Fruit fly (Drosophila melanogaster): ENCODE measurements around the gene Wdr81.
A peak's percentile ranks its signal among the peaks of the same experiment; 100 is the strongest.

Wdr81 gene

dm6 chr2L:12044613-12045350 lies 24.0 kb upstream of the Wdr81 start, which contains the start of gene CG6785 (continued):
- TF ChIP-seq topi (GFP tag; optimal IDR thresholded peaks at IDR 0.05) (peak; percentile 79), Smox (GFP tag; optimal IDR thresholded peaks at IDR 0.05) (no peak), lz (GFP tag; optimal IDR thresholded peaks at IDR 0.05) (peak; percentile 74), CG11902 (GFP tag; optimal IDR thresholded peaks at IDR 0.05) (no peak), CG11294 (GFP tag; IDR thresholded peaks at IDR 0.05) (peak; percentile 70), Hr38 (GFP tag; optimal IDR thresholded peaks at IDR 0.05) (no peak), Blimp-1 (GFP tag; optimal IDR thresholded peaks at IDR 0.05) (peak; percentile 26), esn (GFP tag; optimal IDR thresholded peaks at IDR 0.05) (peak; percentile 89), Sox102F (GFP tag; optimal IDR thresholded peaks at IDR 0.05) (peak; percentile 88), CG10631 (GFP tag; optimal IDR thresholded peaks at IDR 0.05) (peak; percentile 69), CG8119 (GFP tag; IDR thresholded peaks at IDR 0.05) (peak; percentile 91; the same call in 2 of the 3 replicates), salr (GFP tag; optimal IDR thresholded peaks at IDR 0.05) (peak; percentile 58 to 59), CG9139 (GFP tag; optimal IDR thresholded peaks at IDR 0.05) (peak; percentile 46), dac (GFP tag; optimal IDR thresholded peaks at IDR 0.05) (peak; percentile 67), cyc (GFP tag; optimal IDR thresholded peaks at IDR 0.05) (peak; percentile 63), svp (GFP tag) (peak; percentile 92), CG3032 (tag; optimal IDR thresholded peaks at IDR 0.05) (peak; percentile 52), Lpt (GFP tag; optimal IDR thresholded peaks at IDR 0.05) (peak; percentile 78), Ets96B (tag; optimal IDR thresholded peaks at IDR 0.05) (peak; percentile 67), CG34406 (GFP tag; optimal IDR thresholded peaks at IDR 0.05) (peak; percentile 81), CG8319 (GFP tag; optimal IDR thresholded peaks at IDR 0.05) (peak; percentile 64)

DNA sequence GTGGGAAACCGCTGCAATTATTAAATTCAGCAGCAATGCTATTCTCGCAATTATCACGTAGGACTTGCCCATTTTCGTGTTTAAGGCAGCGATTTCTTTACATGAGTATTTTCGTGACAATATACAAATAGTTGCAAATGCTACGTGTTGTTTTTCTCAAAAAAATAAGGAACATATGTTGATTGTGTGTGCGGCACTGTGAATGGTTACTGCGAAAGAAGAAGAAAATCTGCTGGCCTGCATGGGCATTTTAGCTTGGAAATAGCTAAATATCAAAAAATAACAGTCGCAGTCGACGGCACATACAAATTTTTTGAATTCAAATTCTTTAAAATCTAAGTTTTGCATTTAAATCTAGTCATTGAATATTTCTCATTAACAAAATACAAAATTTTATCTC lies 19.8 kb upstream of the Wdr81 start, which contains the start of gene CG6766:
CG6766 (minus strand) TSS at position 180 of the 400 bp plus-strand sequence.
- TF ChIP-seq CG31627 (GFP tag; optimal IDR thresholded peaks at IDR 0.05) (no peak), dac (GFP tag; optimal IDR thresholded peaks at IDR 0.05) (no peak), Eip78C (GFP tag) (peak; percentile 7), dsx (GFP tag; optimal IDR thresholded peaks at IDR 0.05; ENCODE audit: poor library complexity, severe bottlenecking) (peak; percentile 8), vri (GFP tag; optimal IDR thresholded peaks at IDR 0.05) (peak; percentile 12), CG8319 (GFP tag; optimal IDR thresholded peaks at IDR 0.05) (no peak)

dm6 chr2L:12038177-12038581 lies 17.4 kb upstream of the Wdr81 start, which contains the start of gene Tom70:
TSS of gene Tom70 (minus strand) at chr2L:12038511.
- peak; percentile 97 for TF ChIP-seq vri (GFP tag; optimal IDR thresholded peaks at IDR 0.05)
- TF ChIP-seq CG34406 (GFP tag; optimal IDR thresholded peaks at IDR 0.05), result no peak
- peak; percentile 25 for TF ChIP-seq dsx (GFP tag; optimal IDR thresholded peaks at IDR 0.05; ENCODE audit: poor library complexity, severe bottlenecking)

DNA sequence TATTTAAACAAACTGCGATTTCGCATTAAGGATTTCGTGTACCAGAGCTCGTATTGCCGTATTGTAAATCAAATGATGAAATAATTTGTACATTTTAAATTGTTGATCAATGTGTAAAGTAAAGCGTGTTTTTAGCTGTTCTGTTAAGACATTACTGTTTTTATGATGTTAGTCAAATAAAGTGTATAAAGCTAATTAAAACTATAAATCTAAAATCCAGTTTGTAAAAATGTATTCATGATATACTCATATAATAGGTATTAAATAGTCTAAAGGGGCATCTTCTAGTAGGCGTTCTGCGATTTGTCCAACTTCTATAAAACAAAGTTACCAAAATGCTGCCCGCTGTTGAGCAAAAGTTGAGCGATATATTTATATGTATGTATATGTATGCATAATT lies 13.1 kb upstream of the Wdr81 start, which contains the start of gene CG18788:
CG18788 (plus strand) TSS at position 301 of the 400 bp plus-strand sequence.
- TF ChIP-seq Eip75B (GFP tag; optimal IDR thresholded peaks at IDR 0.05), result no peak
- no peak for TF ChIP-seq topi (GFP tag; optimal IDR thresholded peaks at IDR 0.05)
- TF ChIP-seq Ets21C (GFP tag; optimal IDR thresholded peaks at IDR 0.05), result no peak
- no peak for TF ChIP-seq vri (GFP tag; optimal IDR thresholded peaks at IDR 0.05)
- TF ChIP-seq OdsH (GFP tag; optimal IDR thresholded peaks at IDR 0.05), result no peak
- TF ChIP-seq CG8632 (GFP tag; optimal IDR thresholded peaks at IDR 0.05), result no peak
- no peak for TF ChIP-seq Eip78C (GFP tag)
- no peak for TF ChIP-seq Sox15 (GFP tag; optimal IDR thresholded peaks at IDR 0.05)
- TF ChIP-seq Ets96B (tag; optimal IDR thresholded peaks at IDR 0.05), result no peak
- no peak for TF ChIP-seq acj6 (GFP tag; optimal IDR thresholded peaks at IDR 0.05)
- TF ChIP-seq net (GFP tag; optimal IDR thresholded peaks at IDR 0.05), result no peak
- no peak for TF ChIP-seq fd85E (GFP tag; optimal IDR thresholded peaks at IDR 0.05)
- TF ChIP-seq cyc (GFP tag; optimal IDR thresholded peaks at IDR 0.05), result no peak
- TF ChIP-seq CG16779 (tag; optimal IDR thresholded peaks at IDR 0.05), result no peak
- TF ChIP-seq Hr39 (GFP tag; optimal IDR thresholded peaks at IDR 0.05), result no peak
- no peak for TF ChIP-seq esn (GFP tag; optimal IDR thresholded peaks at IDR 0.05)
- no peak for TF ChIP-seq dsx (GFP tag; optimal IDR thresholded peaks at IDR 0.05; ENCODE audit: poor library complexity, severe bottlenecking)
- TF ChIP-seq Gug (GFP tag; IDR thresholded peaks at IDR 0.05), result no peak
